Fruit fly (Drosophila melanogaster) whole organism: ENCODE data around the gene GckIII.

Experiments
- CG8478 ChIP-seq: fragments of >200 bp; optimal IDR thresholded peaks from 2 replicates; lab custom pipeline; 2018; ENCODE audit warnings: inconsistent platforms
- Dll ChIP-seq: fragments of >200 bp; optimal IDR thresholded peaks from 2 replicates; lab custom pipeline; 2017
- EcR ChIP-seq, 2 experiments: fragments of >200 bp; optimal IDR thresholded peaks; 2 replicates each; lab custom pipeline; 2017; ENCODE audit warnings: missing biosample characterization in 2 of 2, missing genetic modification characterization in 2 of 2, missing genetic modification reagents in 2 of 2
- psq ChIP-seq: fragments of >200 bp; optimal IDR thresholded peaks from 2 replicates; lab custom pipeline; 2017
- usp ChIP-seq: fragments of >200 bp; optimal IDR thresholded peaks from 2 replicates; lab custom pipeline; 2017; ENCODE audit warnings: missing biosample characterization, missing genetic modification characterization, mixed read lengths

DNA sequence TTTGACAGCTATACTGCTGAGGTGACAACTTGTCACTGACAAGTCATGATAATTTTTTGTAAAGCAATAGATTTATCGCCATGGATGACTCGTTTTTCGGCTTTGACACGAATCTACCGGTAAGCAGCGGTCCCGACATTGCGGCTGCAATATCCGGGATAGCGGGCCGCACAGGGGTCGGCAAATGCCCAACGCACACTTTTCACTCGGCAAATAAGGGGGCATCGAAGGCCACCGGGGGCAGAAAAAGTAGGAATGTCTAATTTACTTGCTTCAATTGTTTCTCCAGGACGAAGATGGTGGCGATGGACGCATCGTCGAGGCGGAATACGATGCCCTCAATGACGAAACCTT is 41.8 kb upstream of the GckIII start:
- TF ChIP-seq usp (GFP tag; lab: Kevin White, UChicago) (no peak), Dll (no peak), psq (lab: Kevin White, UChicago) (no peak), EcR (GFP tag; optimal IDR thresholded peaks at IDR 0.05; lab: Kevin White, UChicago) (no peak), CG8478 (lab: Kevin White, UChicago) (no peak)
